Worm (Caenorhabditis elegans): ENCODE results near the gene ndub-6.

The ndub-6 gene

ce11 chrIV:11641802-11642201 is 10.4 kb upstream of the ndub-6 start, which contains the start of gene ZK809.1 (continued):
- TF ChIP-seq ztf-3 (GFP tag; optimal IDR thresholded peaks at IDR 0.05) = no peak

- no peak for TF ChIP-seq efl-1 (GFP tag; optimal IDR thresholded peaks at IDR 0.05)
- no peak for TF ChIP-seq akir-1 (GFP tag; optimal IDR thresholded peaks at IDR 0.05)
- no peak for TF ChIP-seq B0019.2 (GFP tag; conservative IDR thresholded peaks at IDR 0.05)
- no peak for TF ChIP-seq egrh-3 (GFP tag; IDR thresholded peaks at IDR 0.05)
- TF ChIP-seq F10E7.11 (tag; optimal IDR thresholded peaks at IDR 0.05) = no peak
- TF ChIP-seq ceh-79 (tag; optimal IDR thresholded peaks at IDR 0.05) = no peak
- TF ChIP-seq somi-1 (GFP tag; optimal IDR thresholded peaks at IDR 0.05) = no peak
- TF ChIP-seq Y53G8AR.9 (GFP tag; conservative IDR thresholded peaks at IDR 0.05) = no peak
- TF ChIP-seq ztf-25 (GFP tag; IDR thresholded peaks at IDR 0.05) = no peak
- no peak for TF ChIP-seq ceh-27 (GFP tag; optimal IDR thresholded peaks at IDR 0.05)
- no peak for TF ChIP-seq cebp-1 (GFP tag; IDR thresholded peaks at IDR 0.05)
- TF ChIP-seq cebp-1 (tag; optimal IDR thresholded peaks at IDR 0.05) = no peak
- TF ChIP-seq F22D6.2 (tag; optimal IDR thresholded peaks at IDR 0.05) = no peak
- TF ChIP-seq F57A8.1 (GFP tag; optimal IDR thresholded peaks at IDR 0.05) = no peak
- TF ChIP-seq ceh-58 (GFP tag; IDR thresholded peaks at IDR 0.05) = no peak
- no peak for TF ChIP-seq zfh-2 (GFP tag; conservative IDR thresholded peaks at IDR 0.05)
- TF ChIP-seq snpc-1.3 (tag; optimal IDR thresholded peaks at IDR 0.05; ENCODE audit: insufficient read depth) = no peak
- no peak for TF ChIP-seq lin-26 (GFP tag; IDR thresholded peaks at IDR 0.05)
These were observed 8.4 kb upstream of the ndub-6 start, which contains the start of gene prx-2 for ce11 chrIV:11643829-11644228. Gene prx-2, plus strand, starts transcription at chrIV:11644129.

- TF ChIP-seq mxl-1 (tag; optimal IDR thresholded peaks at IDR 0.05) (no peak), F52B5.7 (tag; optimal IDR thresholded peaks at IDR 0.05) (peak; percentile 13), cebp-1 (GFP tag; IDR thresholded peaks at IDR 0.05) (0 out of 2 replicates have a peak, but pooled peaks have one; percentile 22), cebp-1 (tag; optimal IDR thresholded peaks at IDR 0.05) (peak; percentile 21)
These were observed 7.5 kb upstream of the ndub-6 start for ce11 chrIV:11644705-11645104.

- no peak for TF ChIP-seq F55B11.4 (tag; optimal IDR thresholded peaks at IDR 0.05; ENCODE audit: borderline replicate concordance, insufficient read depth)
- TF ChIP-seq lir-1 (GFP tag; conservative IDR thresholded peaks at IDR 0.05) = no peak
- TF ChIP-seq tbp1 (GFP tag; optimal IDR thresholded peaks at IDR 0.05) = no peak
- no peak for TF ChIP-seq F22D6.2 (tag; optimal IDR thresholded peaks at IDR 0.05)
- TF ChIP-seq rcor-1 (GFP tag; IDR thresholded peaks at IDR 0.05) = no peak
- TF ChIP-seq madf-10 (tag; optimal IDR thresholded peaks at IDR 0.05) = no peak
- no peak for TF ChIP-seq egl-18 (GFP tag; IDR thresholded peaks at IDR 0.05)
- no peak for TF ChIP-seq F39B2.1 (GFP tag; IDR thresholded peaks at IDR 0.05)
- TF ChIP-seq B0336.3 (GFP tag; IDR thresholded peaks at IDR 0.05) = no peak
- no peak for TF ChIP-seq dox-1 (GFP tag; IDR thresholded peaks at IDR 0.05)
- TF ChIP-seq nfyb-1 (GFP tag; IDR thresholded peaks at IDR 0.05) = no peak
- TF ChIP-seq snpc-4 (GFP tag; optimal IDR thresholded peaks at IDR 0.05) = no peak
- no peak for TF ChIP-seq snpc-4 (tag; optimal IDR thresholded peaks at IDR 0.05)
- no peak for TF ChIP-seq sptf-2 (GFP tag; optimal IDR thresholded peaks at IDR 0.05)
- TF ChIP-seq mxl-1 (tag; optimal IDR thresholded peaks at IDR 0.05) = no peak
- no peak for TF ChIP-seq ccch-3 (GFP tag; optimal IDR thresholded peaks at IDR 0.05)
- no peak for TF ChIP-seq cebp-2 (GFP tag; IDR thresholded peaks at IDR 0.05)
- no peak for TF ChIP-seq F23B12.7 (tag; optimal IDR thresholded peaks at IDR 0.05; ENCODE audit: insufficient read depth)
These were observed 6.8 kb upstream of the ndub-6 start for ce11 chrIV:11645354-11645753.

Data from whole organism, young adult.